Fruit fly (Drosophila melanogaster): ENCODE measurements around the gene CG5096.

CG5096 gene

dm6 chr2L:10430802-10431476 is 48.9 kb downstream of the CG5096 start, which contains the start of the genes Bug22 and TfIIB:
Gene Bug22 (minus strand): TSS chr2L:10430918.
Gene TfIIB (plus strand): TSS chr2L:10431338.
- TF ChIP-seq CG9948 (tag; optimal IDR thresholded peaks at IDR 0.05) (peak; percentile 46), CG15710 (tag; optimal IDR thresholded peaks at IDR 0.05) (peak; percentile 51), CG12605 (GFP tag; IDR thresholded peaks at IDR 0.05) (no peak), CG4496 (GFP tag; IDR thresholded peaks at IDR 0.05) (peak; percentile 61; the same call in 2 of the 3 replicates), CG8301 (tag; optimal IDR thresholded peaks at IDR 0.05) (no peak), CG14655 (GFP tag; optimal IDR thresholded peaks at IDR 0.05) (no peak), EcR (GFP tag; optimal IDR thresholded peaks at IDR 0.05) (no peak), CG10348 (GFP tag; IDR thresholded peaks at IDR 0.05) (no peak), CG34367 (tag; optimal IDR thresholded peaks at IDR 0.05) (no peak), rn (GFP tag; IDR thresholded peaks at IDR 0.05) (0 out of 2 replicates have a peak, but pooled peaks have one; percentile 29), CG8159 (tag; optimal IDR thresholded peaks at IDR 0.05) (no peak), Ets98B (GFP tag; IDR thresholded peaks at IDR 0.05) (no peak; the same call in 1 of the 2 replicates), Pif1B (GFP tag; optimal IDR thresholded peaks at IDR 0.05) (no peak), CG13204 (GFP tag; optimal IDR thresholded peaks at IDR 0.05) (no peak), CG32121 (GFP tag; IDR thresholded peaks at IDR 0.05) (peak; percentile 65), CG17806 (tag; optimal IDR thresholded peaks at IDR 0.05) (peak; percentile 46), Snoo (tag; optimal IDR thresholded peaks at IDR 0.05) (peak; percentile 51), fd96Ca (GFP tag; IDR thresholded peaks at IDR 0.05) (no peak), Pif1A (GFP tag; optimal IDR thresholded peaks at IDR 0.05) (no peak)
